Fruit fly (Drosophila melanogaster): ENCODE results near the gene RYa-R.

- TF ChIP-seq dan (GFP tag; IDR thresholded peaks at IDR 0.05), result no peak
- TF ChIP-seq kni (GFP tag; optimal IDR thresholded peaks at IDR 0.05), result no peak
- TF ChIP-seq eve (GFP tag; optimal IDR thresholded peaks at IDR 0.05), result no peak
- TF ChIP-seq Mrtf (GFP tag; IDR thresholded peaks at IDR 0.05), result no peak
- no peak for TF ChIP-seq CG14050 (GFP tag; IDR thresholded peaks at IDR 0.05)
- TF ChIP-seq h (optimal IDR thresholded peaks at IDR 0.05), result no peak
- no peak for TF ChIP-seq CG17912 (GFP tag; optimal IDR thresholded peaks at IDR 0.05)
- TF ChIP-seq CG9215 (GFP tag; IDR thresholded peaks at IDR 0.05), result no peak
- TF ChIP-seq CG10209 (GFP tag; optimal IDR thresholded peaks at IDR 0.05), result no peak
- no peak for TF ChIP-seq CG10431 (GFP tag; optimal IDR thresholded peaks at IDR 0.05)
These were observed 10.2 kb downstream of the RYa-R start, which contains the start of gene CG6295 for dm6 chr3R:27007022-27007421.

Data from whole organism, embryonic.